Fruit fly (Drosophila melanogaster): Measurements from ENCODE around the gene Sgt.

Gene Sgt

DNA sequence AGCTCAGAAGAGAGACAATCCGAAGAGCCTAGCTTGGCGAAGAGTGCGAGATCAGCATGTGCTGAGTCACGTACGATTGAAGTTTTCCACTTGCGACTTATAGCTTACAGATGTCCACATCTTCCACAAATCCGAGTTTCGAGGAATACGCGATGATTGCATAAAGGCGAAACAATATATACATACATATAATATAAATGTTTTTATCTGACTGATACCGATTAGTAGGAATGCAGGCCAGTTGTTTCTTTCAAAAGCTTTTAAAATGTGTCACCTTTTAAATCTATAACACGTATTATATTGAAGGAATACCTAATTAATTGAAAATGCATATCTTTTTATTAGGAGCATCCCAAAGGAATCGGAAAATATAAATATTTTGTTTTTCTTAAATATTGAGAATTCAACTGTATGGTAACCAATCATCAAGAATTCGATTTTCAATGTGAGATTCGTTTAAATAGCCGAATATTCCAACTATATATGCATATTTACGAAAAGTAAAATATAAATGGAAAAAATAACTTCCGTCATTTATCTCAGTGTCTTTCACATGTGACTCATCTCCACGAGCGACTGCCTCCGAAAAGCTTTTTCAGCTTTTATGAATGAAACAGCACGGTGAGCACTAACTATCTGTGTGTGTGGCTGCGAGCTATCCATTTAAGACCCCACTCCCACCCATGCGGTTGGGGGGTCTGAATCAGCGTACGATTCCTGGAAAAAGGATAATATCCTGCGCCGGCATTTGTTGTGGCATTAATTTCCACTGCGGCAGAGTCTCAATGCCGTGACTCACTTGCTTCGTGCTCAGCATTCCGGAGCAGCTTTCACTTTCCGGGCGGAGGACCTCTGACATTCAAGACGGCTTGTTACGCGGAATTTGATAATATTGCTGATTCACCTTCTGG is 20.6 kb upstream of the Sgt start:
- TF ChIP-seq noc (tag; optimal IDR thresholded peaks at IDR 0.05), result peak; percentile 84

DNA sequence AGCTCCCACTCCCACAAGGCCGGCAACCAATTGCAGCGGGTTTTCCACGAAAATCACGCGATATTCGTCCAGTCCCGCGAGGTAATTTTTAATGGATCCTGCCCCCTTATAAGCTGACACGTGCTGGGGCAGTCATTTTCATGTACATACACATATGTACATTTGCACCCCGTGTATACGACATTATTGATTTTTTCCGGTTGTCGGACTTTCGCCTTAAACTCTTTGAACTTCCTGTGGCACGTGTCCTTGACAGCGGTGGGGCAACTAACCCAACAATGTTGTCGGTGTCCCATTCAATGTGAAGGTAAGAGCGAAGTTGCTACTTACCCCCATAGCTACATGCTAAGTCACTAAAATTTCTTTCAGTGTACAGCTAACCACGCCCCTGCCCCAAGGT is 19.3 kb upstream of the Sgt start:
- TF ChIP-seq noc (tag; optimal IDR thresholded peaks at IDR 0.05), result no peak

DNA sequence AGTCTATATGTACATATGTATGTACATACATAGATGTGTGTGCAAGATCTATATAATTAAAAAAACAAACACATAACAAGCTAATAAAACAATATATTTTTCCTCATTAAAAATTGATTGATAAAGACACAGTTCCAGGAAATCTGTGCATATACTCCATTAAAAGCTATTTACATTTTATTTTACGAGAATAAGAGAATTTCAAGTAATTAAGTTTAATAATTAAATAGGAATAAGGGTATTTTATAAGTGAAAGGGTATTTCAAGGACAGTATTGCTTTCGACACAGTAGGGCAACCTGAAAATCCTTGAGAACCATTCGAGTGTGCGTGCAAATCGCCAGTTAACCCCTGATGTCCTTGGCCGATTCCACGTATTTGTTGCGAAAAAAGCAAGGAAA is 18.8 kb upstream of the Sgt start, which contains the start of gene CG5050:
CG5050 (plus strand) TSS at position 301 of the 400 bp plus-strand sequence.
- TF ChIP-seq noc (tag; optimal IDR thresholded peaks at IDR 0.05), result no peak

DNA sequence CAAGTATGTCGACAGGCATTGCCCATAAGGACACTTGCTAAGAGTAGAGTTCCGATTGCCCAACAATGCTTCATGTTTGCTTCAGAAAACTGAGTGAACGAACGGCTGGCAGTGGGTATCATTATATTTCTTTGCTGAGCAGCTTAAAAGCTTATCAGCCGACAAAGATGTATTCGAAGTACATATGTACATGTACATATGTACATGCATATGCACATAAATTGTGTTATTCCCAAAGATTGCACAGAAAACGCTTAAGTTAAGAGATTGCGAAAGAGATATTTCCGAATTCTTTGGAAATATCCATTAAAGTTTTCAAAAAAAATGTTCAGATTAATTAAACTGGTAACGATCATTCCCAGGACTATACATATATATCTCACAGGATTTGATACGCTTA is 15.6 kb upstream of the Sgt start, which contains the start of gene SPH93:
SPH93 (minus strand) TSS at position 101 of the 400 bp plus-strand sequence.
- no peak for TF ChIP-seq noc (tag; optimal IDR thresholded peaks at IDR 0.05)

- no peak for TF ChIP-seq noc (tag; optimal IDR thresholded peaks at IDR 0.05)
Measured at dm6 chr2L:17457944-17458343, 13.5 kb upstream of the Sgt start, which contains the start of gene CG18563. Gene CG18563, minus strand, starts transcription at chr2L:17458044.

DNA sequence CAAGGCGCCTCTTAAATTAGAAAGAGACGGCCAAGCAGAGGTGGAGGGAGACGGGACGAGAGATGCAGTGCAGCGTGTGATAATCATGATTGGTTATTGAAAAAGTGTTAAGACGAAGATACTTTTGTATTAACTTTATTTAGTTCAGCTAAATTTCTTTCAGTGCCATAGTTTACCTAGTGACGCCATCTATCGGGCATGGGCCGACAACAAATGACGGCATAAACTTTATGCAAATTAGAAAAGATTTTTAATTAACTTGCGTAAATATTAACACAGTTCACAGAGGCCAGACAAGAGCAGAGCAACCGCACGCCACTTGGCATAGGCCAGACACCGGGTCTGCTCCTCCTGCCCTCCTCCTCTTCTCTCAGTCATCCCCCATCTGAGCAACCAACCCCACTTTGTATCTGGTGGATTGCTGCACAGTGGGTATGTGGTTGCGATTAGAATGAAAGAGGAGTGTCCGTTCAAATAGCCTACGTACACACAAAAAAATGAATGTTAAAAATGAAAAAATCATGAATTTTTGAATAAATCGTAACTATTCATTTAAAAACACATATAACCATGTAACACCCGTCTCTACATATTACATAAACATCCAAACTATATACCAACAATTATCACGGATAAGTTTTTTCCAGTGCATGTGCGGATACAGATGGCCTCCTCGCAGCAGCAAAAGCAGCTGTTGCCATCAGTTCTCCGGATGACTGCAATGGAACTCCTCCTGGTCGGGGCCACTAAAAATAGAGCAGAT is 5.3 kb upstream of the Sgt start:
- TF ChIP-seq noc (tag; optimal IDR thresholded peaks at IDR 0.05), result no peak

dm6 chr2L:17466950-17467349 is 4.5 kb upstream of the Sgt start:
- no peak for TF ChIP-seq noc (tag; optimal IDR thresholded peaks at IDR 0.05)

dm6 chr2L:17470630-17471029 is 773 bp upstream of the Sgt start:
- TF ChIP-seq noc (tag; optimal IDR thresholded peaks at IDR 0.05), result peak; percentile 79

DNA sequence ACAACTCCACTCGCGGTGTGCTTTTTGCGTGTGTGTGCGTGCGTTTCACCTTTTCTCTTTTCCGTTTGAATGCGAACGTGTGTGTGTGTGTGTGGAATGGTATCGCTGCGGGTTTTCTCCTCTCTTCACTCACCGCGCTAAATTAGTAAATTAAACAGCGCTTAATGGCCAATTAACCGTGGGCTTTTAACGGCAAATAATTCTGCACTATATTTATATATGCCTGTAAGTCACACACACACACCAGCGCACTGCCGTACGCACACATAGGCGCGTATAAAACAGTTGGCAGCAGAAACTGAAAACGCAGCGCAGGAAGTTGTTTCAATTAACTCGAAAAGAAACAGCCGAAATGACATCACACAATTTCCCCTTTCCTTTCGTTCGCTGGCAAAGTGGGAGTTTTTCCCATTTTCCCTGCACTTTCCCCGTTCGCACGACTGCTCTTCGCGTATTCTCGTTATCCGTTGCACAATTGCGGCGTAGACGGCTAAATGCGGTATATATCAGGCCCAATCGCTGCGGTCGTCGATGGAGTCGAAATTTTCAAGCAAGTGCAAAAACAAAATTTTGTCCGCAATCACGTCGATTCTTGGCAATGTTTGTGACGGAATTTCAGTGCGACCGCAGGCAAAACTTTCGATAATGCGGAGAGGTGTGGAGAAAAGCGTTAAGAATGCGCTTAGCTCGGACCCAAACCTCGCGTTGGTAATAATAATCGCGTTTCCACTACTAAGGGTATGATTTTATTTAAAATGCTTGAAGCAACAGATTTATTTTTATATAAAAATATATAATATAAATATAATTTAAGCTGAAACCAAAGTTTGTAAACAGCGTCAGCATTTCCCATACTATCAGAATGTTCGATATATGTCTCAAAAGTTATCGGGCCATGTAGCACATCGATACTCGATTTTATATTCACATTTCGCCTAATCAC is 1.4 kb downstream of the Sgt start, which contains the start of gene BicD:
BicD (minus strand) TSS at position 634 of the 943 bp plus-strand sequence.
- no peak for TF ChIP-seq noc (tag; optimal IDR thresholded peaks at IDR 0.05)

- no peak for TF ChIP-seq noc (tag; optimal IDR thresholded peaks at IDR 0.05)
Measured at dm6 chr2L:17477710-17478109, 6.3 kb downstream of the Sgt start, which contains the start of gene cass. Gene cass, minus strand, starts transcription at chr2L:17477888.

DNA sequence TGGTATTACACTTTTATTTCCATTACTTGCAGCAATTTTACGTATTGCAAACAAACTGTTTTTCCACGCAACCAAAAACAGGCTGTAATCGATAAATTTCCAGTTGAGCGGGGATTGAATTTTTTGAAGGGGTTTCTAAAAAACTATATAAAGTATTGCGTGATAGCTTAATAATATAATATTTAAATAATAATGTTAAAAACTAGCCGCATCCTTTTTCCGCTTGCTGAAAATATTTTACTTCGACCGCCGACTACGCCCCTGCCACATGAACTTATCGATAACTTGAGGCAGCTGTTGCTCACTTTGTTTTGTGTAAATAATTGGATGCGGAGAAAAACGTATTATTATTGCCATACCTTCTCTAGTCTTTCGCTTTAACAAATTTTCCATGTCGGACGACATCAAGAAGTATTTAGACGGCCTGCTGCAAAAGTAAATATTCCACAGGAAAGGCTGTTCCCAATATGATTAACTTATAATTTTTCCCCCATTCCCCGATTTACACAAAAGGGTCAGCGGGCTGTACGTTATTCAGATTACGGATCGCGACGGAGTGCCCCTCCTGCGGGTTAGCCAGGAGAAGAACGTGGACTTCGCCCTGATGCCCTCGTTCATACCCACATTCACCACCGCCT is 9.7 kb downstream of the Sgt start, which contains the start of the genes fws and Lamtor3:
fws (minus strand) TSS at position 87 of the 638 bp plus-strand sequence.
Lamtor3 (plus strand) TSS at position 289 of the 638 bp plus-strand sequence.
- peak; percentile 96 for TF ChIP-seq noc (tag; optimal IDR thresholded peaks at IDR 0.05)

dm6 chr2L:17484174-17484573 is 12.8 kb downstream of the Sgt start, which contains the start of the genes GCS2beta and CG5131:
Gene GCS2beta, minus strand, starts transcription at chr2L:17484307.
Gene CG5131, plus strand, starts transcription at chr2L:17484501.
- peak; percentile 90 for TF ChIP-seq noc (tag; optimal IDR thresholded peaks at IDR 0.05)

DNA sequence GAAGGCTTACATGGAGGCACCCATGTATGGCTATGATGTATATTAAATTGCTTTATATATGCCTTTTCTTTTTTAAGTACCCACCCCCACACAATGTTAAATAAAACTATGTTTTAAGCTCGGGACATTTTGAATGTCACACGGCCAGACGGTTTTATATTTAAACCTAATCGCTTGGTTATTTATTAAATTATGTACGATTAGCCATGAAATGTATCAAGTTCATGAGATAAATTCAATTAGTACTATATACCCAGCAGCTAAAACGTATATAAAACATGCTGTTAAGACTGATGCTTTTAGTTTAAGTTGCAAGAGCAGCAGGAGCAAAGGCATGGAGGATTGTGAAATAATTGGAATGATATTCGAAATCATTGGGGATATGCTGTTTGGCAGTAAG is 14.1 kb downstream of the Sgt start, which contains the start of the genes CG43221 and CG43645:
CG43221 (plus strand) TSS at position 301 of the 400 bp plus-strand sequence.
CG43645 (plus strand) TSS at position 301 of the 400 bp plus-strand sequence.
- no peak for TF ChIP-seq noc (tag; optimal IDR thresholded peaks at IDR 0.05)

DNA sequence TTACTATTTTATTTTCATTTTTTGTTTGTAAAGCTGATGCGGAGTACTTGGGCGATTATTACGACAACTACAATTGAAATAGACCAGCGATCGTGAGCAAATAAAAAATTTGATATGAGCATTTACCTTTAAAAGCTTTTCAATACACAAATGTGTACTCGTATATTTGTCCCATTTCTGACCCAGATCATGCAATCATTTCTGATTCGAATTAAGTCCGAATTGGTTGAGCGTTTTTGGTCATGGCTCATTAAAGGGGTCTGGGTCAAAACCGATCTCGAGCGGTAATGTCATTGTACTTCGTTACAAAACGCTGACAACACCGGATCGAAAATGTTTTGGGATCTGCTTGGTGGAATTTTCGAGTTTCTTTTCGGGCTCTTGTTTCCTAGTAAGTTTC is 14.9 kb downstream of the Sgt start, which contains the start of gene CG43220:
CG43220 (plus strand) TSS at position 301 of the 400 bp plus-strand sequence.
- TF ChIP-seq noc (tag; optimal IDR thresholded peaks at IDR 0.05), result no peak
